Fruit fly (Drosophila melanogaster) whole organism, adult: Measurements from ENCODE around the gene CG31988.

Experiments used
- CG11617 ChIP-seq: fragments of 200-800 bp; sonication (Bioruptor generic); optimal IDR thresholded peaks from 2 replicates; lab custom pipeline; 2017; ENCODE audit warnings: mild to moderate bottlenecking, missing biosample characterization, missing genetic modification reagents, missing genetic modification characterization
- CG12768 ChIP-seq: fragments of 200-800 bp; sonication (Bioruptor generic); optimal IDR thresholded peaks from 2 replicates; lab custom pipeline; 2017; ENCODE audit warnings: missing biosample characterization, missing genetic modification characterization, mild to moderate bottlenecking, moderate library complexity, missing genetic modification reagents
- CG14711 ChIP-seq: fragments of 200-800 bp; sonication (Bioruptor generic); optimal IDR thresholded peaks from 2 replicates; lab custom pipeline; 2018; ENCODE audit warnings: missing biosample characterization, mild to moderate bottlenecking, missing genetic modification characterization, moderate library complexity
- CG1620 ChIP-seq: fragments of 200-800 bp; sonication (Bioruptor generic); optimal IDR thresholded peaks from 2 replicates; lab custom pipeline; 2016; ENCODE audit warnings: missing biosample characterization, missing genetic modification characterization
- CG33017 ChIP-seq: fragments of 200-800 bp; sonication (Bioruptor generic); optimal IDR thresholded peaks from 2 replicates; lab custom pipeline; 2018; ENCODE audit warnings: missing biosample characterization, mild to moderate bottlenecking, missing genetic modification characterization, moderate library complexity
- CG5204 ChIP-seq: fragments of 200-800 bp; sonication (Bioruptor generic); optimal IDR thresholded peaks from 2 replicates; lab custom pipeline; 2016; ENCODE audit warnings: missing biosample characterization, missing genetic modification characterization
- CG7045 ChIP-seq: fragments of 200-800 bp; sonication (Bioruptor generic); optimal IDR thresholded peaks from 2 replicates; lab custom pipeline; 2017; ENCODE audit warnings: missing biosample characterization, mild to moderate bottlenecking, missing genetic modification characterization
- CG7101 ChIP-seq: fragments of 200-800 bp; sonication (Bioruptor generic); optimal IDR thresholded peaks from 2 replicates; lab custom pipeline; 2018; ENCODE audit warnings: missing biosample characterization, mild to moderate bottlenecking, missing genetic modification characterization, moderate library complexity
- Clk ChIP-seq: fragments of 200-800 bp; sonication (Bioruptor generic); optimal IDR thresholded peaks from 2 replicates; lab custom pipeline; 2017; ENCODE audit warnings: missing biosample characterization, missing genetic modification characterization
- Crg-1 ChIP-seq: fragments of 200-800 bp; sonication (Bioruptor generic); optimal IDR thresholded peaks from 2 replicates; lab custom pipeline; 2016; ENCODE audit warnings: missing biosample characterization, missing genetic modification characterization
- Hr96 ChIP-seq: fragments of 200-800 bp; sonication (Bioruptor generic); optimal IDR thresholded peaks from 2 replicates; lab custom pipeline; 2016; ENCODE audit warnings: missing biosample characterization, missing genetic modification characterization
- Mnt ChIP-seq: fragments of 200-800 bp; sonication (Bioruptor generic); optimal IDR thresholded peaks from 2 replicates; lab custom pipeline; 2016; ENCODE audit warnings: missing biosample characterization, mild to moderate bottlenecking, missing genetic modification characterization
- bab1 ChIP-seq: fragments of 200-800 bp; sonication (Bioruptor generic); optimal IDR thresholded peaks from 3 replicates; lab custom pipeline; 2019; ENCODE audit warnings: missing biosample characterization, mild to moderate bottlenecking, missing genetic modification characterization, moderate library complexity
- cic ChIP-seq: fragments of 200-800 bp; sonication (Bioruptor generic); optimal IDR thresholded peaks from 2 replicates; lab custom pipeline; 2017; ENCODE audit warnings: missing biosample characterization, mild to moderate bottlenecking, missing genetic modification characterization, moderate library complexity
- cnc ChIP-seq, 2 experiments: fragments of >200 bp; optimal IDR thresholded peaks; 2 replicates each; lab custom pipeline; 2017
- kay ChIP-seq: fragments of 200-800 bp; sonication (Bioruptor generic); peaks from one replicate; lab custom pipeline; 2016; ENCODE audit warnings: missing biosample characterization, missing genetic modification characterization, borderline replicate concordance
- ovo ChIP-seq: fragments of 200-800 bp; sonication (Bioruptor generic); optimal IDR thresholded peaks from 2 replicates; lab custom pipeline; 2016; ENCODE audit warnings: missing biosample characterization, missing genetic modification characterization
- pad ChIP-seq: fragments of 200-800 bp; sonication (Bioruptor generic); optimal IDR thresholded peaks from 3 replicates; lab custom pipeline; 2017; ENCODE audit warnings: missing biosample characterization, missing genetic modification characterization, mild to moderate bottlenecking, moderate library complexity, missing genetic modification reagents
- tj ChIP-seq: fragments of 200-800 bp; sonication (Bioruptor generic); optimal IDR thresholded peaks from 3 replicates; lab custom pipeline; 2017; ENCODE audit warnings: missing biosample characterization, mild to moderate bottlenecking, missing genetic modification characterization, moderate library complexity
- toe ChIP-seq: fragments of 200-800 bp; sonication (Bioruptor generic); optimal IDR thresholded peaks from 2 replicates; lab custom pipeline; 2016; ENCODE audit warnings: missing biosample characterization, missing genetic modification characterization

Gene CG31988

DNA sequence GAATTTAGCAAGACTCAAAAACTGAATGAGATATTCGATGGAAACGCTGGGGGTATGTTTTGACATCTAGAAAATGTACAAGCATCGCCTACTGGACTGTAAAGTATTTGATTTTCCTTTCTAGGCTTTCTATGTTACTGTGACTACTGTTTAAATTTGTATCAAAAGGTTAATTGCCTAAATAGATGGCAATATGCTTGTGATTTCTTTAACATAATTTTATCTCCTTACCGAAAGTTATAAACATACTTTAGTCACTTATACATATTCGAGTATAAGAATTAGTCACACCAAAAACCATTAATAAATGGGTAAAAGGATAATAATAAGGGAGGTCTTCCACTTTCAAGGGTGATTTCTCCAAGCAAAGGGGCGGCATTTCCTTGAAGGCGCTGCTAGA is at the start of gene CG31988:
Gene CG31988, minus strand, starts transcription at position 101 of the 400 bp plus-strand sequence.
- TF ChIP-seq CG14711 (tag; lab: Kevin White, UChicago) (no peak), cic (GFP tag; lab: Kevin White, UChicago) (no peak), cnc (optimal IDR thresholded peaks at IDR 0.05; lab: Kevin White, UChicago) (no peak), CG11617 (GFP tag; lab: Kevin White, UChicago) (no peak), pad (GFP tag; lab: Kevin White, UChicago) (no peak), CG1620 (GFP tag; lab: Kevin White, UChicago) (no peak), bab1 (GFP tag; lab: Kevin White, UChicago) (no peak), ovo (GFP tag; lab: Kevin White, UChicago) (no peak), CG7101 (tag; lab: Kevin White, UChicago) (no peak), Mnt (no peak), tj (no peak), kay (GFP tag; lab: Kevin White, UChicago) (no peak), Crg-1 (GFP tag; lab: Kevin White, UChicago) (no peak), CG33017 (no peak)

DNA sequence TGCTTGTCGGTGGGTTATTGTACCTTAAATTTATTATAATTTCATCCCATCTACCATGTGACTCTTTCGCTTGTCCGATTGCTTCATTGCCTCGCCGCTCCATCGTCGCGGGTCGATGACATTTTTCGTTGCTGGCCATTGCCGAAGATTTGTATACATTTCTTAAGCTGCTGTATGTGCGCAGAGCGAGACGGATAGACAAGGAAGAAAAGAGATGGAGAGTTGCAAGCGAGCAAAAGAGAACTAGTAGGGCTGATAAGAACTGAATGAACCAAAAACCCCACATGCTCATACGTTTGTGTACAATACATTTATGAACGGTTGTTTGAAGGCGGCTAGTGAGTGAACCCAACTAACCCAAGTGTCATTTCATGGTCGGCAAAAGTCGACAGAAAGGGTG is 49.1 kb upstream of the CG31988 start:
- no peak for TF ChIP-seq CG33017
- TF ChIP-seq ovo (GFP tag; lab: Kevin White, UChicago): no peak
- no peak for TF ChIP-seq cic (GFP tag; lab: Kevin White, UChicago)

DNA sequence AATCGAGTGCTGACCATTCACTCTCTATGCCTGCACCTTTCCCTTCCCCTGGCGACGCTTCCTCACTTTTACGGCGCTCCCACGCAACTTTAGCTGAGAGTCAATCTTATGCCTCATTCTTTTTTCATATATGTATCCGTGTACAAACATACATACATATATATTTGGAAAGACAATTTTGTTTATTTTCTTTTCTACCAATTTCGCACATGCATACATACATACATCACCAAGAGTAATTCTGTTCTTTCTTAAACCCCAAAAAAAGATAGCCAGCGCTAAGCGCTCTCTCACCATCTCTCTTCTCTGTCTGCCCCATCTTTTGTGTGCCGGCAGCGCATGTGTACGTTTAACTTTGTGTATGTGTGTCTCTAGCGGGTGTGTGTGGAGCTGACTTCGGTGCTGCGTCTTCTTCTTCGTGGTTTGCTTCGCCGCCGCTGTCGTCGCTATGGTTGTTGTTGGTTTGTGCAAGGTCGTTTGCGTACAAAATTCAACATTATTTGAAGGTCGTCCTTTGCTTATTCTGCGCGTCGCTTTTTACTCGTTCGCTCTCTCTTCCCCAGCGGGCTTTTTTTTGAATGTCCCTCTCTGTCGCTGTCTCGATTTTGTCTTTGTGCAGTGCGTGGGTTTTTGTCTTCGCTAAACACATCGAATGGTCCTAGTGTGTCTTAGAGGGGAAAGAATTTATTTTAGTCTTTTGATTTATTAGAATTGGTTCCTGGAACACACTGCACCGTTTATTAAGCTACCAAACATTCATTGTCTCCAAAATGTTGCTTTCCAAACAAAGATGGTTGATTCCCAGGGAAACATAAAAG is 48.1 kb upstream of the CG31988 start:
- TF ChIP-seq CG33017: no peak
- no peak for TF ChIP-seq CG7045 (GFP tag; lab: Kevin White, UChicago)
- peak; percentile 18 for TF ChIP-seq Mnt
- TF ChIP-seq cic (GFP tag; lab: Kevin White, UChicago): peak; percentile 58
- no peak for TF ChIP-seq Crg-1 (GFP tag; lab: Kevin White, UChicago)
- TF ChIP-seq kay (GFP tag; lab: Kevin White, UChicago): no peak
- TF ChIP-seq bab1 (GFP tag; lab: Kevin White, UChicago): no peak
- no peak for TF ChIP-seq CG11617 (GFP tag; lab: Kevin White, UChicago)
- peak; percentile 60 for TF ChIP-seq tj
- TF ChIP-seq toe: no peak
- TF ChIP-seq Hr96: no peak
- no peak for TF ChIP-seq ovo (GFP tag; lab: Kevin White, UChicago)
- TF ChIP-seq pad (GFP tag; lab: Kevin White, UChicago): peak; percentile 22
- no peak for TF ChIP-seq CG5204 (GFP tag; lab: Kevin White, UChicago)
- no peak for TF ChIP-seq Clk

DNA sequence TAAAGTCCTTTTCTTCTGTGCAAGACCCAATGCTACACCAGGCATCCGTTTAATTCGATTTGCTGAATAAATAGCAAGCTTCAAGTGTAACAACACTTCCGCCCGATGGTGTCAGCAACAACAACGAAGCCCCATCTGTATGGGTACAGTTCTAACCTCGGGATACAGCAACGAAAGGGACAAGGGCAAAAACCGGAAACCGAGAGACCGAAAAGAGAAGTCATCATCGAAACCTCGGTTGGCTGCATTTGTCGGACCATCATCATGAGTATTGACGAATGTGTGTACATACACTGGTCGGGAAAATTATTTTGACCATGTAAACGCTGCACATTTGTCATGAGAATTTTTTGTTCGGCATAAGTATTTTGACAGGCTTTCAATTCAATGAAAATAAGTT is 46.3 kb upstream of the CG31988 start:
- TF ChIP-seq tj (no peak), ovo (GFP tag; lab: Kevin White, UChicago) (no peak)

DNA sequence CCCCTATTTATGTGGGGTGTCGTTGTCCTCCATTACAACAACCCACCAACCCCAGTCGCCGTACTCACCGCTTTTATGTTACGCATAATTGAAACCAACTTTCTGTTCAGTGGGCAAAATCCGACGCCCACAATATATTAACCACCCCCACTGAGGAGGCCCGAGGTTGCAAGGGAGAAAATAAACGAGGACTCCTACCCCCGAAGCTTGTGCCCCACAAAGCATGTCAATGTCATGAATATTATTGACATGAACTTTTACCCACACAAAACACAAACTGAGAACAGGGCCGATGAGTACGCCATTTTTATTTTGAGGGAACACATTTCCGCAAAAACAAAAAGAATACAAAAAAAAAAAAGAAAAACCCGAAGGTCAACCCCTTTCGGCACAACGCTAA is 45.4 kb upstream of the CG31988 start:
- TF ChIP-seq cic (GFP tag; lab: Kevin White, UChicago) (no peak), tj (no peak), CG7101 (tag; lab: Kevin White, UChicago) (no peak), bab1 (GFP tag; lab: Kevin White, UChicago) (no peak), Crg-1 (GFP tag; lab: Kevin White, UChicago) (no peak), CG5204 (GFP tag; lab: Kevin White, UChicago) (no peak), toe (no peak), Hr96 (no peak), CG7045 (GFP tag; lab: Kevin White, UChicago) (no peak), CG12768 (GFP tag; lab: Kevin White, UChicago) (no peak), cnc (optimal IDR thresholded peaks at IDR 0.05; lab: Kevin White, UChicago) (no peak), Mnt (no peak), pad (GFP tag; lab: Kevin White, UChicago) (no peak)

DNA sequence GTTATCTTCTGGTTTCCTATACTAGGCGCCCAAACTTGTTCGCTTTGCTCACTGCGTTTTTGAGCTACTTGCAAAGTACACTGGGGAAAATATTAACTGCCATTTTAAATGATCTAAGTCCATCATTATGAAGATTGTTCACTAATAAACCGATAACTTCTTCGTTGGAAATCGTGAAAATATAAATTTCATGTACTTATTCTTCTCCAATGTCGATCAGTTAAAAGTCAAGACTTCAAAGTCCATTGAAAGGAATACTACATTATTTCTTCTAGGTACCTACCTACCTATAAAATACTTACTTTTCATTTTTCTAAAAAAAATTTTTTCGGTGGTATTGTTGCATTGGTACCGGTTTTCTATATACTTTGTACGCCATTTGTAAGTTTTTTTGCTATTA is 44.1 kb upstream of the CG31988 start:
- no peak for TF ChIP-seq tj
- TF ChIP-seq CG5204 (GFP tag; lab: Kevin White, UChicago): no peak
- no peak for TF ChIP-seq CG7045 (GFP tag; lab: Kevin White, UChicago)
- no peak for TF ChIP-seq CG7101 (tag; lab: Kevin White, UChicago)
- TF ChIP-seq bab1 (GFP tag; lab: Kevin White, UChicago): no peak
- TF ChIP-seq Crg-1 (GFP tag; lab: Kevin White, UChicago): no peak
- no peak for TF ChIP-seq cnc (optimal IDR thresholded peaks at IDR 0.05; lab: Kevin White, UChicago)
- TF ChIP-seq Clk: no peak
- TF ChIP-seq cic (GFP tag; lab: Kevin White, UChicago): no peak
- TF ChIP-seq toe: no peak
- TF ChIP-seq CG14711 (tag; lab: Kevin White, UChicago): no peak
- TF ChIP-seq pad (GFP tag; lab: Kevin White, UChicago): no peak
- no peak for TF ChIP-seq CG1620 (GFP tag; lab: Kevin White, UChicago)
- TF ChIP-seq CG11617 (GFP tag; lab: Kevin White, UChicago): no peak
- TF ChIP-seq Mnt: no peak
- no peak for TF ChIP-seq Hr96
- TF ChIP-seq CG33017: no peak
- TF ChIP-seq CG12768 (GFP tag; lab: Kevin White, UChicago): no peak
- no peak for TF ChIP-seq kay (GFP tag; lab: Kevin White, UChicago)
- no peak for TF ChIP-seq ovo (GFP tag; lab: Kevin White, UChicago)
